Fruit fly (Drosophila melanogaster): Measurements from ENCODE around the gene trol.

Gene trol

dm6 chrX:2469843-2470442 is 75.3 kb downstream of the trol start, which contains the start of gene boi (continued):
- TF ChIP-seq CG1529 (GFP tag; optimal IDR thresholded peaks at IDR 0.05): no peak
- no peak for TF ChIP-seq abd-A (tag; optimal IDR thresholded peaks at IDR 0.05)
- TF ChIP-seq CG1603 (tag; optimal IDR thresholded peaks at IDR 0.05): no peak
- no peak for TF ChIP-seq CG34376 (GFP tag; optimal IDR thresholded peaks at IDR 0.05)
- TF ChIP-seq slbo (GFP tag; IDR thresholded peaks at IDR 0.05): no peak
- no peak for TF ChIP-seq CG7786 (GFP tag; optimal IDR thresholded peaks at IDR 0.05)
- TF ChIP-seq schlank (tag; optimal IDR thresholded peaks at IDR 0.05): no peak
- TF ChIP-seq nom (GFP tag; optimal IDR thresholded peaks at IDR 0.05): peak; percentile 36
- TF ChIP-seq prd (optimal IDR thresholded peaks at IDR 0.05): no peak
- TF ChIP-seq prd (GFP tag; IDR thresholded peaks at IDR 0.05): no peak
- no peak for TF ChIP-seq MTF-1 (GFP tag; optimal IDR thresholded peaks at IDR 0.05; ENCODE audit: borderline replicate concordance)
- no peak for TF ChIP-seq Hr3 (GFP tag; optimal IDR thresholded peaks at IDR 0.05)
- TF ChIP-seq her (GFP tag; optimal IDR thresholded peaks at IDR 0.05): no peak
- no peak for TF ChIP-seq CG32767 (GFP tag; IDR thresholded peaks at IDR 0.05)
- TF ChIP-seq CG4328 (GFP tag; optimal IDR thresholded peaks at IDR 0.05): no peak
- TF ChIP-seq tll (GFP tag; optimal IDR thresholded peaks at IDR 0.05): no peak
- no peak for TF ChIP-seq cas (GFP tag; IDR thresholded peaks at IDR 0.05)
- no peak for TF ChIP-seq tx (GFP tag; optimal IDR thresholded peaks at IDR 0.05)
- TF ChIP-seq pnt (GFP tag; optimal IDR thresholded peaks at IDR 0.05): no peak
- TF ChIP-seq CG17361 (GFP tag; IDR thresholded peaks at IDR 0.05): no peak
- TF ChIP-seq sc (optimal IDR thresholded peaks at IDR 0.05): no peak
- TF ChIP-seq sc (GFP tag; optimal IDR thresholded peaks at IDR 0.05): no peak
- no peak for TF ChIP-seq fd96Cb (tag; optimal IDR thresholded peaks at IDR 0.05)
- TF ChIP-seq kah (GFP tag; optimal IDR thresholded peaks at IDR 0.05): no peak
- TF ChIP-seq chif (GFP tag; optimal IDR thresholded peaks at IDR 0.05): no peak
- no peak for TF ChIP-seq wdn (GFP tag; IDR thresholded peaks at IDR 0.05)
- peak; percentile 8 for TF ChIP-seq CG10979 (tag; optimal IDR thresholded peaks at IDR 0.05)
- TF ChIP-seq CG1832 (GFP tag; optimal IDR thresholded peaks at IDR 0.05): no peak
- TF ChIP-seq Drgx (GFP tag; IDR thresholded peaks at IDR 0.05): no peak
- no peak for TF ChIP-seq CG11695 (GFP tag; IDR thresholded peaks at IDR 0.05)
- TF ChIP-seq CG4617 (GFP tag; optimal IDR thresholded peaks at IDR 0.05; ENCODE audit: borderline replicate concordance): no peak
- no peak for TF ChIP-seq ara (GFP tag; IDR thresholded peaks at IDR 0.05)
- peak; percentile 22 for TF ChIP-seq CG12219 (GFP tag; optimal IDR thresholded peaks at IDR 0.05)
- no peak for TF ChIP-seq otp (GFP tag; IDR thresholded peaks at IDR 0.05)
- TF ChIP-seq Atf6 (GFP tag; IDR thresholded peaks at IDR 0.05): peak; percentile 13; the same call in 1 of the 2 replicates
- TF ChIP-seq CG34224 (GFP tag; IDR thresholded peaks at IDR 0.05; ENCODE audit: partially characterized antibody): no peak
- TF ChIP-seq ham (GFP tag; IDR thresholded peaks at IDR 0.05): no peak
- TF ChIP-seq jigr1 (GFP tag; IDR thresholded peaks at IDR 0.05): no peak
- TF ChIP-seq CG11504 (tag; optimal IDR thresholded peaks at IDR 0.05): no peak
- no peak for TF ChIP-seq sug (tag; optimal IDR thresholded peaks at IDR 0.05)
- no peak for TF ChIP-seq CG8290 (GFP tag; optimal IDR thresholded peaks at IDR 0.05)
- peak in 1 of 2 experiments; percentile 25 for TF ChIP-seq CG8290 (tag; optimal IDR thresholded peaks at IDR 0.05)
- TF ChIP-seq gcm2 (GFP tag; optimal IDR thresholded peaks at IDR 0.05): no peak
- TF ChIP-seq CG9437 (GFP tag; optimal IDR thresholded peaks at IDR 0.05): peak; percentile 97
- no peak for TF ChIP-seq bowl (GFP tag; IDR thresholded peaks at IDR 0.05)
- no peak for TF ChIP-seq slp2 (GFP tag; optimal IDR thresholded peaks at IDR 0.05)
- TF ChIP-seq CG6683 (GFP tag; optimal IDR thresholded peaks at IDR 0.05): no peak
- no peak for TF ChIP-seq CG12155 (GFP tag; optimal IDR thresholded peaks at IDR 0.05)
- TF ChIP-seq shn (GFP tag; optimal IDR thresholded peaks at IDR 0.05): no peak
- TF ChIP-seq Xbp1 (GFP tag; optimal IDR thresholded peaks at IDR 0.05): no peak
- TF ChIP-seq da (GFP tag; optimal IDR thresholded peaks at IDR 0.05): no peak
- TF ChIP-seq CG17359 (tag; optimal IDR thresholded peaks at IDR 0.05): no peak
